Worm (Caenorhabditis elegans) whole organism, L3 larva: ENCODE data around the gene srsx-3.

Experiments used
- R02D3.7 ChIP-seq: fragments of 150-350 bp; optimal IDR thresholded peaks from 2 replicates; lab custom pipeline; 2014; ENCODE audit warnings: missing biosample characterization, missing genetic modification characterization
- ZK546.5 ChIP-seq: sonication (generic microtip); optimal IDR thresholded peaks from 2 replicates; lab custom pipeline; 2017; ENCODE audit warnings: missing biosample characterization, missing genetic modification characterization
- aly-2 ChIP-seq: fragments of 150-350 bp; optimal IDR thresholded peaks from 2 replicates; lab custom pipeline; 2014; ENCODE audit warnings: missing biosample characterization, missing genetic modification characterization
- ceh-28 ChIP-seq: fragments of 150-350 bp; optimal IDR thresholded peaks from 2 replicates; lab custom pipeline; 2014; ENCODE audit warnings: missing biosample characterization, missing genetic modification reagents, missing genetic modification characterization
- ceh-82 ChIP-seq: fragments of 150-350 bp; optimal IDR thresholded peaks from 2 replicates; lab custom pipeline; 2014; ENCODE audit warnings: missing biosample characterization, missing genetic modification characterization
- daf-12 ChIP-seq: fragments of 150-350 bp; optimal IDR thresholded peaks from 2 replicates; lab custom pipeline; 2014; ENCODE audit warnings: missing biosample characterization, missing genetic modification reagents, missing genetic modification characterization
- egl-27 ChIP-seq: sonication (generic microtip); optimal IDR thresholded peaks from 4 replicates; lab custom pipeline; 2017; ENCODE audit warnings: missing biosample characterization, missing genetic modification reagents, missing genetic modification characterization
- egl-5 ChIP-seq: fragments of 150-350 bp; optimal IDR thresholded peaks from 2 replicates; lab custom pipeline; 2017; ENCODE audit warnings: missing biosample characterization, missing genetic modification reagents, missing genetic modification characterization, inconsistent platforms
- elt-1 ChIP-seq: fragments of 150-350 bp; optimal IDR thresholded peaks from 2 replicates; lab custom pipeline; 2014; ENCODE audit warnings: missing biosample characterization, missing genetic modification characterization
- elt-2 ChIP-seq: sonication (generic microtip); optimal IDR thresholded peaks from 2 replicates; lab custom pipeline; 2016; ENCODE audit warnings: missing genetic modification reagents, mild to moderate bottlenecking, missing genetic modification characterization, missing compliant biosample characterization
- elt-3 ChIP-seq, 3 experiments: fragments of 150-350 bp in 1 of 3; sonication (generic microtip) in 2 of 3; optimal IDR thresholded peaks; 2 replicates in 2 of 3; 4 replicates in 1 of 3; lab custom pipeline; 2014 to 2017; ENCODE audit warnings: missing biosample characterization in 3 of 3, missing genetic modification characterization in 3 of 3
- eor-1 ChIP-seq, 2 experiments: fragments of 150-350 bp; optimal IDR thresholded peaks; 2 replicates each; lab custom pipeline; 2014 to 2018; ENCODE audit warnings: missing biosample characterization in 2 of 2, missing genetic modification characterization in 2 of 2
- fkh-10 ChIP-seq: sonication (generic microtip); optimal IDR thresholded peaks from 2 replicates; lab custom pipeline; 2017; ENCODE audit warnings: missing biosample characterization, missing genetic modification reagents, missing genetic modification characterization
- fkh-2 ChIP-seq: fragments of 150-350 bp; optimal IDR thresholded peaks from 2 replicates; lab custom pipeline; 2014; ENCODE audit warnings: missing biosample characterization, missing genetic modification reagents, missing genetic modification characterization
- hmg-11 ChIP-seq: sonication (generic microtip); optimal IDR thresholded peaks from 2 replicates; lab custom pipeline; 2016; ENCODE audit warnings: missing genetic modification characterization, missing compliant biosample characterization
- jun-1 ChIP-seq: fragments of 150-350 bp; optimal IDR thresholded peaks from 2 replicates; lab custom pipeline; 2014; ENCODE audit warnings: missing biosample characterization, missing genetic modification reagents, missing genetic modification characterization
- lin-15B ChIP-seq: fragments of 150-350 bp; optimal IDR thresholded peaks from 2 replicates; lab custom pipeline; 2014; ENCODE audit warnings: missing biosample characterization, missing genetic modification characterization
- lin-39 ChIP-seq: fragments of 150-350 bp; optimal IDR thresholded peaks from 2 replicates; lab custom pipeline; 2018; ENCODE audit warnings: missing biosample characterization, missing genetic modification reagents, missing genetic modification characterization
- lsy-12 ChIP-seq: sonication (generic microtip); optimal IDR thresholded peaks from 2 replicates; lab custom pipeline; 2016; ENCODE audit warnings: mild to moderate bottlenecking, missing genetic modification characterization, missing compliant biosample characterization
- mdl-1 ChIP-seq: fragments of 150-350 bp; optimal IDR thresholded peaks from 2 replicates; lab custom pipeline; 2014; ENCODE audit warnings: missing biosample characterization, missing genetic modification characterization
- mml-1 ChIP-seq: fragments of 150-350 bp; sonication (generic microtip); optimal IDR thresholded peaks from 3 replicates; lab custom pipeline; 2014; ENCODE audit warnings: missing biosample characterization, missing genetic modification characterization
- nfya-1 ChIP-seq: sonication (generic microtip); optimal IDR thresholded peaks from 2 replicates; lab custom pipeline; 2017; ENCODE audit warnings: missing genetic modification characterization, mild to moderate bottlenecking, missing compliant biosample characterization, antibody characterized with exemption, moderate library complexity; ENCODE audit not compliant: insufficient read depth
- nhr-12 ChIP-seq: fragments of 150-350 bp; optimal IDR thresholded peaks from 2 replicates; lab custom pipeline; 2014; ENCODE audit warnings: missing biosample characterization, missing genetic modification characterization
- nhr-23 ChIP-seq: fragments of 150-350 bp; optimal IDR thresholded peaks from 2 replicates; lab custom pipeline; 2014; ENCODE audit warnings: missing biosample characterization, missing genetic modification reagents, missing genetic modification characterization
- nhr-25 ChIP-seq: sonication (generic microtip); optimal IDR thresholded peaks from 2 replicates; lab custom pipeline; 2017; ENCODE audit warnings: missing biosample characterization, missing genetic modification characterization
- nhr-76 ChIP-seq: fragments of 150-350 bp; sonication (generic microtip); optimal IDR thresholded peaks from 5 replicates; lab custom pipeline; 2014; ENCODE audit warnings: missing biosample characterization, missing genetic modification characterization
- sea-2 ChIP-seq: fragments of 150-350 bp; sonication (generic microtip); optimal IDR thresholded peaks from 4 replicates; lab custom pipeline; 2014; ENCODE audit warnings: missing biosample characterization, missing genetic modification reagents, missing genetic modification characterization
- skn-1 ChIP-seq: fragments of 150-350 bp; optimal IDR thresholded peaks from 2 replicates; lab custom pipeline; 2014; ENCODE audit warnings: missing biosample characterization, missing genetic modification characterization
- unc-39 ChIP-seq: sonication (generic microtip); optimal IDR thresholded peaks from 4 replicates; lab custom pipeline; 2017; ENCODE audit warnings: missing biosample characterization, missing genetic modification characterization
- unc-62 ChIP-seq: fragments of 150-350 bp; sonication (generic microtip); optimal IDR thresholded peaks from 4 replicates; lab custom pipeline; 2014; ENCODE audit warnings: missing biosample characterization, missing genetic modification reagents, missing genetic modification characterization
- zag-1 ChIP-seq: fragments of 150-350 bp; optimal IDR thresholded peaks from 2 replicates; lab custom pipeline; 2014; ENCODE audit warnings: missing biosample characterization, missing genetic modification characterization
- ztf-11 ChIP-seq: fragments of 150-350 bp; optimal IDR thresholded peaks from 2 replicates; lab custom pipeline; 2014; ENCODE audit warnings: missing biosample characterization, missing genetic modification characterization
- ztf-4 ChIP-seq: fragments of 150-350 bp; optimal IDR thresholded peaks from 2 replicates; lab custom pipeline; 2014; ENCODE audit warnings: missing biosample characterization, missing genetic modification characterization

srsx-3 gene

ce11 chrV:7908431-7908830, 28.6 kb downstream of the srsx-3 start:
- TF ChIP-seq fkh-10 (GFP tag; lab: Kevin White, UChicago) (peak; percentile 1), nhr-76 (no peak)

ce11 chrV:7904389-7904788, 32.7 kb downstream of the srsx-3 start:
- TF ChIP-seq ceh-28 (tag; lab: Kevin White, UChicago) (no peak), fkh-10 (GFP tag; lab: Kevin White, UChicago) (peak; percentile 19), unc-62 (GFP tag; lab: Kevin White, UChicago) (no peak)
- TF ChIP-seq, all 47 proteins: peak for 1

- TF ChIP-seq lin-39 (tag; lab: Kevin White, UChicago) (no peak), fkh-2 (no peak), sea-2 (GFP tag; lab: Kevin White, UChicago) (no peak), lsy-12 (no peak), lin-15B (tag; lab: Kevin White, UChicago) (no peak), hmg-11 (tag; lab: Kevin White, UChicago) (no peak), skn-1 (tag; lab: Kevin White, UChicago) (no peak), eor-1 (tag; optimal IDR thresholded peaks at IDR 0.05; lab: Kevin White, UChicago) (no peak), nhr-12 (tag; lab: Kevin White, UChicago) (no peak), elt-2 (no peak), ztf-4 (tag; lab: Kevin White, UChicago) (no peak), nhr-23 (tag; lab: Kevin White, UChicago) (no peak), nhr-25 (tag; lab: Kevin White, UChicago) (no peak), ZK546.5 (tag; lab: Kevin White, UChicago) (no peak), ztf-11 (no peak), elt-1 (no peak)
Measured at ce11 chrV:7901222-7901621, 35.8 kb downstream of the srsx-3 start.

- no peak for TF ChIP-seq daf-12
- TF ChIP-seq fkh-10 (GFP tag; lab: Kevin White, UChicago): no peak
- no peak for TF ChIP-seq unc-62 (GFP tag; lab: Kevin White, UChicago)
- TF ChIP-seq lin-15B (tag; lab: Kevin White, UChicago): no peak
- TF ChIP-seq ceh-82 (tag; lab: Kevin White, UChicago): no peak
- no peak for TF ChIP-seq aly-2
- no peak for TF ChIP-seq nhr-23 (tag; lab: Kevin White, UChicago)
- TF ChIP-seq zag-1: no peak
- no peak for TF ChIP-seq jun-1 (tag; lab: Kevin White, UChicago)
- no peak for TF ChIP-seq egl-27 (tag; lab: Kevin White, UChicago)
- TF ChIP-seq unc-39 (tag; lab: Kevin White, UChicago): no peak
- TF ChIP-seq mml-1 (tag; lab: Kevin White, UChicago): no peak
- no peak for TF ChIP-seq ztf-4 (tag; lab: Kevin White, UChicago)
- TF ChIP-seq skn-1 (tag; lab: Kevin White, UChicago): no peak
Measured at ce11 chrV:7899761-7900160, 37.3 kb downstream of the srsx-3 start, which contains the start of gene F40A3.7. F40A3.7 (minus strand) TSS chrV:7899861.

- TF ChIP-seq egl-5 (tag; lab: Kevin White, UChicago) (peak; percentile 78), ceh-82 (tag; lab: Kevin White, UChicago) (no peak), fkh-10 (GFP tag; lab: Kevin White, UChicago) (no peak), egl-27 (tag; lab: Kevin White, UChicago) (no peak), mdl-1 (tag; lab: Kevin White, UChicago) (no peak), R02D3.7 (no peak), nfya-1 (tag; lab: Kevin White, UChicago) (peak; percentile 37), hmg-11 (tag; lab: Kevin White, UChicago) (no peak), ceh-28 (tag; lab: Kevin White, UChicago) (no peak), unc-39 (tag; lab: Kevin White, UChicago) (no peak), elt-3 (tag; optimal IDR thresholded peaks at IDR 0.05; lab: Kevin White, UChicago) (no peak), unc-62 (GFP tag; lab: Kevin White, UChicago) (no peak), lin-39 (tag; lab: Kevin White, UChicago) (peak; percentile 13)
Measured at ce11 chrV:7893812-7894381, 43.2 kb downstream of the srsx-3 start, which contains the start of gene F40A3.6. F40A3.6 (minus strand) TSS chrV:7893862.
